Fruit fly (Drosophila melanogaster) whole organism, embryonic: ENCODE measurements around the gene CG3149.

ENCODE experiments used
- Adf1 ChIP-seq: fragments of 200-800 bp; sonication (Bioruptor generic); IDR thresholded peaks from 2 replicates; pipeline ENCODE4 v1.3.6; 2022; ENCODE audit warnings: missing biosample characterization, missing genetic modification characterization
- Atf-2 ChIP-seq: fragments of 200-800 bp; sonication (Bioruptor generic); optimal IDR thresholded peaks from 2 replicates; lab custom pipeline; 2016; ENCODE audit warnings: missing biosample characterization, missing genetic modification characterization
- B-H1 ChIP-seq: fragments of 200-800 bp; sonication (Bioruptor generic); IDR thresholded peaks from 3 replicates; pipeline ENCODE4 v1.3.6; 2022; ENCODE audit warnings: missing biosample characterization, missing genetic modification characterization
- Bgb ChIP-seq: fragments of 200-800 bp; sonication (Bioruptor generic); IDR thresholded peaks from 2 replicates; pipeline ENCODE4 v1.3.6; 2022; ENCODE audit warnings: missing biosample characterization, missing genetic modification characterization; ENCODE audit not compliant: partially characterized antibody
- CG10274 ChIP-seq: fragments of 200-800 bp; sonication (Bioruptor generic); optimal IDR thresholded peaks from 3 replicates; lab custom pipeline; 2017; ENCODE audit warnings: missing biosample characterization, mild to moderate bottlenecking, missing genetic modification characterization
- CG11247 ChIP-seq: fragments of 200-800 bp; sonication (Bioruptor generic); IDR thresholded peaks from 2 replicates; pipeline ENCODE4 v1.3.6; 2022; ENCODE audit warnings: missing biosample characterization, missing genetic modification characterization
- CG12236 ChIP-seq: fragments of 200-800 bp; sonication (Bioruptor generic); optimal IDR thresholded peaks from 2 replicates; lab custom pipeline; 2016; ENCODE audit warnings: missing biosample characterization, missing genetic modification characterization
- CG12299 ChIP-seq: fragments of 200-800 bp; sonication (Bioruptor generic); optimal IDR thresholded peaks from 2 replicates; lab custom pipeline; 2018; ENCODE audit warnings: missing biosample characterization, mild to moderate bottlenecking, missing genetic modification characterization
- CG1233 ChIP-seq: fragments of 200-800 bp; sonication (Bioruptor generic); optimal IDR thresholded peaks from 4 replicates; lab custom pipeline; 2018; ENCODE audit warnings: missing biosample characterization, mild to moderate bottlenecking, missing genetic modification characterization
- CG12659 ChIP-seq: fragments of 200-800 bp; sonication (Bioruptor generic); optimal IDR thresholded peaks from 3 replicates; lab custom pipeline; 2017; ENCODE audit warnings: mild to moderate bottlenecking, missing biosample characterization, missing genetic modification reagents, missing genetic modification characterization
- CG15269 ChIP-seq: fragments of 200-800 bp; sonication (Bioruptor generic); optimal IDR thresholded peaks from 2 replicates; lab custom pipeline; 2018; ENCODE audit warnings: missing biosample characterization, mild to moderate bottlenecking, missing genetic modification characterization, moderate library complexity
- CG1602 ChIP-seq: fragments of 200-800 bp; sonication (Bioruptor generic); optimal IDR thresholded peaks from 3 replicates; lab custom pipeline; 2016; ENCODE audit warnings: missing biosample characterization, missing genetic modification characterization
- CG16779 ChIP-seq: fragments of 200-800 bp; sonication (Bioruptor generic); IDR thresholded peaks from 2 replicates; pipeline ENCODE4 v1.3.6; 2022; ENCODE audit warnings: missing biosample characterization, missing genetic modification characterization
- CG16863 ChIP-seq: fragments of 200-800 bp; sonication (Bioruptor generic); optimal IDR thresholded peaks from 3 replicates; lab custom pipeline; 2016; ENCODE audit warnings: missing biosample characterization, missing genetic modification characterization
- CG18011 ChIP-seq: fragments of 200-800 bp; sonication (Bioruptor generic); optimal IDR thresholded peaks from 2 replicates; lab custom pipeline; 2017; ENCODE audit warnings: missing biosample characterization, missing genetic modification characterization, mild to moderate bottlenecking, moderate library complexity, missing genotype
- CG2678 ChIP-seq: fragments of 200-800 bp; sonication (Bioruptor generic); optimal IDR thresholded peaks from 3 replicates; lab custom pipeline; 2019; ENCODE audit warnings: missing biosample characterization, mild to moderate bottlenecking, missing genetic modification characterization, moderate library complexity
- CG3065 ChIP-seq: fragments of 200-800 bp; sonication (Bioruptor generic); optimal IDR thresholded peaks from 2 replicates; lab custom pipeline; 2016; ENCODE audit warnings: missing biosample characterization, missing genetic modification characterization
- CG31388 ChIP-seq: fragments of 200-800 bp; sonication (Bioruptor generic); optimal IDR thresholded peaks from 2 replicates; lab custom pipeline; 2016; ENCODE audit warnings: missing biosample characterization, missing genetic modification characterization
- CG3163 ChIP-seq: fragments of 200-800 bp; sonication (Bioruptor generic); optimal IDR thresholded peaks from 3 replicates; lab custom pipeline; 2016; ENCODE audit warnings: missing biosample characterization, missing genetic modification characterization
- CG34376 ChIP-seq: fragments of 200-800 bp; sonication (Bioruptor generic); optimal IDR thresholded peaks from 2 replicates; lab custom pipeline; 2018; ENCODE audit warnings: missing biosample characterization, mild to moderate bottlenecking, missing genetic modification characterization
- CG3847 ChIP-seq: fragments of 200-800 bp; sonication (Bioruptor generic); IDR thresholded peaks from 2 replicates; pipeline ENCODE4 v1.3.6; 2022; ENCODE audit warnings: missing biosample characterization, missing genetic modification characterization
- CG4404 ChIP-seq: fragments of 200-800 bp; sonication (Bioruptor generic); IDR thresholded peaks from 2 replicates; pipeline ENCODE4 v1.3.6; 2022; ENCODE audit warnings: missing biosample characterization, missing genetic modification characterization
- CG8388 ChIP-seq: fragments of 200-800 bp; sonication (Bioruptor generic); optimal IDR thresholded peaks from 2 replicates; lab custom pipeline; 2019; ENCODE audit warnings: missing biosample characterization, mild to moderate bottlenecking, missing genetic modification characterization, moderate library complexity
- CG8765 ChIP-seq: fragments of 200-800 bp; sonication (Bioruptor generic); IDR thresholded peaks from 2 replicates; pipeline ENCODE4 v1.3.6; 2022; ENCODE audit warnings: missing biosample characterization, missing genetic modification characterization
- CG9727 ChIP-seq: fragments of 200-800 bp; sonication (Bioruptor generic); optimal IDR thresholded peaks from 3 replicates; lab custom pipeline; 2017; ENCODE audit warnings: missing biosample characterization, mild to moderate bottlenecking, missing genetic modification characterization
- Dp ChIP-seq: fragments of 200-800 bp; sonication (Bioruptor generic); optimal IDR thresholded peaks from 2 replicates; lab custom pipeline; 2018; ENCODE audit warnings: missing biosample characterization, mild to moderate bottlenecking, missing genetic modification characterization, moderate library complexity
- H15 ChIP-seq: fragments of 200-800 bp; sonication (Bioruptor generic); IDR thresholded peaks from 3 replicates; pipeline ENCODE4 v1.3.6; 2022; ENCODE audit warnings: missing biosample characterization, missing genetic modification characterization
- Lhr ChIP-seq: fragments of 200-800 bp; sonication (Bioruptor generic); optimal IDR thresholded peaks from 3 replicates; lab custom pipeline; 2017; ENCODE audit warnings: mild to moderate bottlenecking, missing biosample characterization, missing genetic modification reagents, missing genetic modification characterization
- NfI ChIP-seq: fragments of 200-800 bp; sonication (Bioruptor generic); optimal IDR thresholded peaks from 3 replicates; lab custom pipeline; 2018; ENCODE audit warnings: missing biosample characterization, mild to moderate bottlenecking, missing genetic modification characterization, moderate library complexity
- TFAM ChIP-seq: fragments of 200-800 bp; sonication (Bioruptor generic); optimal IDR thresholded peaks from 2 replicates; lab custom pipeline; 2017; ENCODE audit warnings: missing biosample characterization, missing genetic modification characterization, inconsistent platforms
- abd-A ChIP-seq: fragments of 200-800 bp; sonication (Bioruptor generic); optimal IDR thresholded peaks from 3 replicates; lab custom pipeline; 2019; ENCODE audit warnings: missing biosample characterization, mild to moderate bottlenecking, missing genetic modification characterization, moderate library complexity
- ara ChIP-seq: fragments of 200-800 bp; sonication (Bioruptor generic); IDR thresholded peaks from 2 replicates; pipeline ENCODE4 v1.3.6; 2022; ENCODE audit warnings: missing biosample characterization, missing genetic modification characterization
- ato ChIP-seq: fragments of 200-800 bp; sonication (Bioruptor generic); IDR thresholded peaks from 2 replicates; pipeline ENCODE4 v1.3.6; 2022; ENCODE audit warnings: missing biosample characterization, missing genetic modification characterization; ENCODE audit not compliant: partially characterized antibody
- az2 ChIP-seq: fragments of 200-800 bp; sonication (Bioruptor generic); optimal IDR thresholded peaks from 3 replicates; lab custom pipeline; 2016; ENCODE audit warnings: missing biosample characterization, missing genetic modification characterization
- chm ChIP-seq: fragments of 200-800 bp; sonication (Bioruptor generic); IDR thresholded peaks from 2 replicates; pipeline ENCODE4 v1.3.6; 2022; ENCODE audit warnings: missing biosample characterization, missing genetic modification characterization
- dan ChIP-seq: fragments of 200-800 bp; sonication (Bioruptor generic); IDR thresholded peaks from 2 replicates; pipeline ENCODE4 v1.3.6; 2022; ENCODE audit warnings: missing biosample characterization, missing genetic modification characterization
- disco-r ChIP-seq: fragments of 200-800 bp; sonication (Bioruptor generic); optimal IDR thresholded peaks from 2 replicates; lab custom pipeline; 2016; ENCODE audit warnings: missing biosample characterization, missing genetic modification characterization
- dmrt99B ChIP-seq: fragments of 200-800 bp; sonication (Bioruptor generic); optimal IDR thresholded peaks from 2 replicates; lab custom pipeline; 2018; ENCODE audit warnings: missing biosample characterization, mild to moderate bottlenecking, missing genetic modification characterization, moderate library complexity
- dysf ChIP-seq: fragments of 200-800 bp; sonication (Bioruptor generic); IDR thresholded peaks from 3 replicates; pipeline ENCODE4 v1.3.6; 2022; ENCODE audit warnings: missing biosample characterization, missing genetic modification characterization
- ewg ChIP-seq: fragments of 200-800 bp; sonication (Bioruptor generic); optimal IDR thresholded peaks from 3 replicates; lab custom pipeline; 2017; ENCODE audit warnings: mild to moderate bottlenecking, missing biosample characterization, missing genetic modification reagents, missing genetic modification characterization
- gsb-n ChIP-seq: fragments of 200-800 bp; sonication (Bioruptor generic); optimal IDR thresholded peaks from 3 replicates; lab custom pipeline; 2018; ENCODE audit warnings: missing biosample characterization, mild to moderate bottlenecking, missing genetic modification characterization
- hb ChIP-seq: fragments of 200-800 bp; sonication (Bioruptor generic); IDR thresholded peaks from 3 replicates; pipeline ENCODE4 v1.3.6; 2022; ENCODE audit warnings: missing biosample characterization, missing genetic modification characterization; ENCODE audit not compliant: partially characterized antibody
- sima ChIP-seq: fragments of 200-800 bp; sonication (Bioruptor generic); optimal IDR thresholded peaks from 2 replicates; lab custom pipeline; 2016; ENCODE audit warnings: missing biosample characterization, missing genetic modification characterization
- slbo ChIP-seq: fragments of 200-800 bp; sonication (Bioruptor generic); IDR thresholded peaks from 2 replicates; pipeline ENCODE4 v1.3.6; 2022; ENCODE audit warnings: missing biosample characterization, missing genetic modification characterization
- tin ChIP-seq: fragments of 200-800 bp; sonication (Bioruptor generic); optimal IDR thresholded peaks from 3 replicates; lab custom pipeline; 2016; ENCODE audit warnings: missing biosample characterization, missing genetic modification characterization
- tll ChIP-seq, 2 experiments: fragments of 200-800 bp in 1 of 2; fragments of >200 bp in 1 of 2; sonication (Bioruptor generic) in 1 of 2; optimal IDR thresholded peaks; 2 replicates each; lab custom pipeline; 2017 to 2019; ENCODE audit warnings: missing biosample characterization in 2 of 2, missing genetic modification characterization in 2 of 2, mild to moderate bottlenecking in 1 of 2, moderate library complexity in 1 of 2
- wdn ChIP-seq: fragments of 200-800 bp; sonication (Bioruptor generic); IDR thresholded peaks from 2 replicates; pipeline ENCODE4 v1.3.6; 2022; ENCODE audit warnings: missing biosample characterization, missing genetic modification characterization
- zen ChIP-seq: fragments of 200-800 bp; sonication (Bioruptor generic); optimal IDR thresholded peaks from 3 replicates; lab custom pipeline; 2018; ENCODE audit warnings: missing biosample characterization, mild to moderate bottlenecking, missing genetic modification characterization, moderate library complexity

CG3149 gene

DNA sequence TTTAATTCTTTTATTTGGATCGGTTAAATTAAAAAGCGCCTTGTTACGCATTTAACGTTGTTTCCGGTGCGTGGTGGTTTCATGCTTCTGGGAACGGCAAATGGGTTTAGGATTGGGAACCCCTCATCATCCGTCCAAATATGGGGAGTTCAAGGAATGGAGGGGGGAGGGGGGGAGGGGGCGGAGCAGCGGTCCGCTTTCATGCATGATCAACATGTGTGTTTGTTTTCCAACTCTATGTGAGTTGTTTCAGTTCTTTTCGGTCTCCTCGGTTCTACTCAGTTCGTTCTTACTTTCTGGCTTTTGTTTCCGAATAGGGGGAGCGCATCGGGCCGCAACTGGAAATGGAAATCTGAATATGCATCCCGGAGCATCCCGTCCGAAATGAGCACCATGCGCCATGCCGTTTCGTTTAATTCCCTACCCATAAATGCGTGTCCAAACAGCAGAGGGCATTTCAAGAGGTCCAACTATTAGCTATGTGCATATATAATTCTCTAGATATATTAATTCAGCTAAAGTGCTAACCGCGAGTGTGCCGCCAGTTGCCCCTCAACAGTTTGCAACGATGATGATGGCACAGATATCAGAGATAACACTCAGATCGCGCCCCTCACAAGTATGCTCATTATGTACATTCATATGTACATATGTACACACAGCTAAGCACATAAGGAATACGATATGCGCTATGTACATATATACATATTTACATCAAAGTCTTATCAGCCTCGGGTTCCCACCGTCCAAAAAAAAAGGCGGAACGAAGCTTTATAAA, 17.4 kb downstream of the CG3149 start (continued):
- peak; percentile 95 for TF ChIP-seq Lhr
- TF ChIP-seq CG11247 (GFP tag; lab: Robert Waterston, UW) = peak; percentile 93
- peak; percentile 84 for TF ChIP-seq ewg (GFP tag; lab: Kevin White, UChicago)
- peak; percentile 80 for TF ChIP-seq abd-A (tag; lab: Kevin White, UChicago)
- TF ChIP-seq dan (GFP tag; lab: Robert Waterston, UW) = no peak
- TF ChIP-seq B-H1 (GFP tag; lab: Robert Waterston, UW) = peak; percentile 84; the same call in 2 of the 3 replicates
- TF ChIP-seq hb (GFP tag; lab: Robert Waterston, UW) = no peak
- TF ChIP-seq CG15269 (tag; lab: Kevin White, UChicago) = peak; percentile 94
- TF ChIP-seq Dp (GFP tag; lab: Kevin White, UChicago) = peak; percentile 14
- TF ChIP-seq az2 (GFP tag; lab: Kevin White, UChicago) = peak; percentile 48
- TF ChIP-seq CG31388 = peak; percentile 83
- peak; percentile 67 for TF ChIP-seq CG3163 (GFP tag; lab: Kevin White, UChicago)
- TF ChIP-seq Bgb (GFP tag; lab: Robert Waterston, UW) = no peak
- TF ChIP-seq CG10274 = peak; percentile 77
- TF ChIP-seq tin (GFP tag; lab: Kevin White, UChicago) = peak; percentile 83
- TF ChIP-seq CG3847 (GFP tag; lab: Robert Waterston, UW) = peak; percentile 69
- peak; percentile 95 for TF ChIP-seq CG34376
- TF ChIP-seq CG4404 = peak; percentile 29; the same call in 1 of the 2 replicates
- TF ChIP-seq Adf1 (GFP tag; lab: Robert Waterston, UW) = peak; percentile 58
- TF ChIP-seq slbo (GFP tag; lab: Robert Waterston, UW) = peak; percentile 46; the same call in 1 of the 2 replicates
- TF ChIP-seq dmrt99B (tag; lab: Kevin White, UChicago) = peak; percentile 89
- peak; percentile 95 for TF ChIP-seq CG12659
- TF ChIP-seq zen (tag; lab: Kevin White, UChicago) = peak; percentile 82
- peak in 1 of 2 experiments; percentile 56 for TF ChIP-seq tll (GFP tag; optimal IDR thresholded peaks at IDR 0.05; lab: Kevin White, UChicago)
- TF ChIP-seq dysf (GFP tag; lab: Robert Waterston, UW) = peak; percentile 83; the same call in 2 of the 3 replicates
- peak; percentile 94 for TF ChIP-seq CG9727 (GFP tag; lab: Kevin White, UChicago)
- TF ChIP-seq CG2678 (tag; lab: Kevin White, UChicago) = peak; percentile 96
- TF ChIP-seq TFAM (GFP tag; lab: Kevin White, UChicago) = peak; percentile 84
- peak; percentile 97 for TF ChIP-seq CG12236
- peak; percentile 41 for TF ChIP-seq CG18011 (GFP tag; lab: Kevin White, UChicago)
- peak; percentile 82 for TF ChIP-seq NfI (GFP tag; lab: Kevin White, UChicago)
- peak; percentile 59; the same call in 1 of the 3 replicates for TF ChIP-seq H15 (GFP tag; lab: Robert Waterston, UW)
- peak; percentile 88 for TF ChIP-seq Atf-2 (GFP tag; lab: Kevin White, UChicago)
- peak; percentile 87 for TF ChIP-seq CG16863 (GFP tag; lab: Kevin White, UChicago)
- TF ChIP-seq CG16779 (GFP tag; lab: Robert Waterston, UW) = peak; percentile 89
- peak; percentile 74; the same call in 1 of the 2 replicates for TF ChIP-seq wdn (GFP tag; lab: Robert Waterston, UW)
- peak; percentile 97 for TF ChIP-seq ara
- peak; percentile 95 for TF ChIP-seq CG12299 (tag; lab: Kevin White, UChicago)
- TF ChIP-seq ato (GFP tag; lab: Robert Waterston, UW) = no peak
- peak; percentile 65 for TF ChIP-seq CG3065 (GFP tag; lab: Kevin White, UChicago)
- 0 out of 2 replicates have a peak, but pooled peaks have one; percentile 20 for TF ChIP-seq CG8765 (GFP tag; lab: Robert Waterston, UW)
- peak; percentile 83 for TF ChIP-seq sima (GFP tag; lab: Kevin White, UChicago)
- peak; percentile 76 for TF ChIP-seq CG8388 (GFP tag; lab: Kevin White, UChicago)
- peak; percentile 84 for TF ChIP-seq disco-r (GFP tag; lab: Kevin White, UChicago)
- TF ChIP-seq CG1233 = peak; percentile 98
- TF ChIP-seq CG1602 (GFP tag; lab: Kevin White, UChicago) = peak; percentile 83
- peak; percentile 95 for TF ChIP-seq chm
- TF ChIP-seq gsb-n = peak; percentile 93
